Fruit fly (Drosophila melanogaster) whole organism, embryonic: ENCODE results near the gene CG14153.
A peak's percentile ranks its signal among the peaks of the same experiment; 100 is the strongest.

ENCODE experiments used
- Abd-B ChIP-seq: fragments of 200-800 bp; sonication (Bioruptor generic); optimal IDR thresholded peaks from 2 replicates; lab custom pipeline; 2018; ENCODE audit warnings: missing biosample characterization, mild to moderate bottlenecking, missing genetic modification characterization, moderate library complexity
- Asciz ChIP-seq: fragments of 200-800 bp; sonication (Bioruptor generic); optimal IDR thresholded peaks from 2 replicates; lab custom pipeline; 2017; ENCODE audit warnings: missing biosample characterization, mild to moderate bottlenecking, missing genetic modification characterization, missing genetic modification reagents
- Atf6 ChIP-seq: fragments of 200-800 bp; sonication (Bioruptor generic); IDR thresholded peaks from 2 replicates; pipeline ENCODE4 v1.3.6; 2022; ENCODE audit warnings: missing biosample characterization, missing genetic modification characterization
- CG10431 ChIP-seq: fragments of 200-800 bp; sonication (Bioruptor generic); optimal IDR thresholded peaks from 3 replicates; lab custom pipeline; 2018; ENCODE audit warnings: missing biosample characterization, mild to moderate bottlenecking, missing genetic modification characterization
- CG10462 ChIP-seq: fragments of 200-800 bp; sonication (Bioruptor generic); optimal IDR thresholded peaks from 2 replicates; lab custom pipeline; 2016; ENCODE audit warnings: missing biosample characterization, missing genetic modification characterization
- CG10565 ChIP-seq: fragments of 200-800 bp; sonication (Bioruptor generic); optimal IDR thresholded peaks from 3 replicates; lab custom pipeline; 2016; ENCODE audit warnings: missing biosample characterization, mild to moderate bottlenecking, missing genetic modification characterization
- CG11398 ChIP-seq: fragments of 200-800 bp; sonication (Bioruptor generic); optimal IDR thresholded peaks from 2 replicates; lab custom pipeline; 2016; ENCODE audit warnings: missing biosample characterization, missing genetic modification characterization
- CG11504 ChIP-seq: fragments of 200-800 bp; sonication (Bioruptor generic); optimal IDR thresholded peaks from 3 replicates; lab custom pipeline; 2019; ENCODE audit warnings: missing biosample characterization, mild to moderate bottlenecking, missing genetic modification characterization, moderate library complexity
- CG11723 ChIP-seq: fragments of 200-800 bp; sonication (Bioruptor generic); optimal IDR thresholded peaks from 2 replicates; lab custom pipeline; 2017; ENCODE audit warnings: missing biosample characterization, mild to moderate bottlenecking, missing genetic modification characterization
- CG12659 ChIP-seq: fragments of 200-800 bp; sonication (Bioruptor generic); optimal IDR thresholded peaks from 3 replicates; lab custom pipeline; 2017; ENCODE audit warnings: mild to moderate bottlenecking, missing biosample characterization, missing genetic modification reagents, missing genetic modification characterization
- CG12942 ChIP-seq: fragments of 200-800 bp; sonication (Bioruptor generic); optimal IDR thresholded peaks from 3 replicates; lab custom pipeline; 2016; ENCODE audit warnings: missing biosample characterization, missing genetic modification characterization
- CG13296 ChIP-seq: fragments of 200-800 bp; sonication (Bioruptor generic); optimal IDR thresholded peaks from 3 replicates; lab custom pipeline; 2018; ENCODE audit warnings: missing biosample characterization, mild to moderate bottlenecking, missing genetic modification characterization
- CG17802 ChIP-seq: fragments of 200-800 bp; sonication (Bioruptor generic); optimal IDR thresholded peaks from 2 replicates; lab custom pipeline; 2018; ENCODE audit warnings: missing biosample characterization, mild to moderate bottlenecking, missing genetic modification characterization, moderate library complexity
- CG18262 ChIP-seq: fragments of 200-800 bp; optimal IDR thresholded peaks from 3 replicates; lab custom pipeline; 2019; ENCODE audit warnings: missing biosample characterization, mild to moderate bottlenecking, missing genetic modification characterization, moderate library complexity
- CG18599 ChIP-seq: fragments of 200-800 bp; sonication (Bioruptor generic); optimal IDR thresholded peaks from 3 replicates; lab custom pipeline; 2017; ENCODE audit warnings: missing biosample characterization, missing genetic modification characterization, mild to moderate bottlenecking, moderate library complexity, missing genetic modification reagents
- CG2712 ChIP-seq: fragments of 200-800 bp; optimal IDR thresholded peaks from 3 replicates; lab custom pipeline; 2019; ENCODE audit warnings: missing biosample characterization, mild to moderate bottlenecking, missing genetic modification characterization, moderate library complexity
- CG4820 ChIP-seq: fragments of 200-800 bp; sonication (Bioruptor generic); optimal IDR thresholded peaks from 3 replicates; lab custom pipeline; 2016; ENCODE audit warnings: missing biosample characterization, missing genetic modification characterization
- CG7963 ChIP-seq: fragments of 200-800 bp; sonication (Bioruptor generic); IDR thresholded peaks from 3 replicates; pipeline ENCODE4 v1.3.6; 2022; ENCODE audit warnings: missing biosample characterization, missing genetic modification characterization; ENCODE audit not compliant: partially characterized antibody
- CG9932 ChIP-seq: fragments of 200-800 bp; sonication (Bioruptor generic); IDR thresholded peaks from 2 replicates; pipeline ENCODE4 v1.3.6; 2022; ENCODE audit warnings: missing biosample characterization, missing genetic modification characterization
- Dek ChIP-seq: fragments of 200-800 bp; sonication (Bioruptor generic); optimal IDR thresholded peaks from 3 replicates; lab custom pipeline; 2019; ENCODE audit warnings: missing biosample characterization, mild to moderate bottlenecking, missing genetic modification characterization, moderate library complexity
- Fer1 ChIP-seq: fragments of 200-800 bp; sonication (Bioruptor generic); optimal IDR thresholded peaks from 2 replicates; lab custom pipeline; 2017; ENCODE audit warnings: missing biosample characterization, mild to moderate bottlenecking, missing genetic modification characterization
- H15 ChIP-seq: fragments of 200-800 bp; sonication (Bioruptor generic); IDR thresholded peaks from 3 replicates; pipeline ENCODE4 v1.3.6; 2022; ENCODE audit warnings: missing biosample characterization, missing genetic modification characterization
- Hmr ChIP-seq: fragments of 200-800 bp; sonication (Bioruptor generic); optimal IDR thresholded peaks from 3 replicates; lab custom pipeline; 2017; ENCODE audit warnings: mild to moderate bottlenecking, missing biosample characterization, missing genetic modification reagents, missing genetic modification characterization
- Hr39 ChIP-seq: fragments of >200 bp; optimal IDR thresholded peaks from 2 replicates; lab custom pipeline; 2017
- Jarid2 ChIP-seq: fragments of 200-800 bp; sonication (Bioruptor generic); optimal IDR thresholded peaks from 3 replicates; lab custom pipeline; 2017; ENCODE audit warnings: mild to moderate bottlenecking, missing biosample characterization, missing genetic modification reagents, missing genetic modification characterization
- Lim3 ChIP-seq: fragments of 200-800 bp; sonication (Bioruptor generic); IDR thresholded peaks from 2 replicates; pipeline ENCODE4 v1.3.6; 2022; ENCODE audit warnings: missing biosample characterization, missing genetic modification characterization
- Neu2 ChIP-seq: fragments of 200-800 bp; sonication (Bioruptor generic); optimal IDR thresholded peaks from 3 replicates; lab custom pipeline; 2016; ENCODE audit warnings: missing biosample characterization, missing genetic modification characterization, borderline replicate concordance
- Nf-YA ChIP-seq: fragments of 200-800 bp; sonication (Bioruptor generic); IDR thresholded peaks from 2 replicates; pipeline ENCODE4 v1.3.6; 2022; ENCODE audit warnings: missing biosample characterization, missing genetic modification characterization
- Optix ChIP-seq: fragments of 200-800 bp; sonication (Bioruptor generic); IDR thresholded peaks from 3 replicates; pipeline ENCODE4 v1.3.6; 2022; ENCODE audit warnings: missing biosample characterization, missing genetic modification characterization
- Poxn ChIP-seq: fragments of 200-800 bp; sonication (Bioruptor generic); IDR thresholded peaks from 2 replicates; pipeline ENCODE4 v1.3.6; 2022; ENCODE audit warnings: missing biosample characterization, missing genetic modification characterization
- cad ChIP-seq: fragments of >200 bp; optimal IDR thresholded peaks from 2 replicates; lab custom pipeline; 2017; ENCODE audit warnings: missing biosample characterization, missing genetic modification characterization
- dan ChIP-seq: fragments of 200-800 bp; sonication (Bioruptor generic); IDR thresholded peaks from 2 replicates; pipeline ENCODE4 v1.3.6; 2022; ENCODE audit warnings: missing biosample characterization, missing genetic modification characterization
- disco-r ChIP-seq: fragments of 200-800 bp; sonication (Bioruptor generic); optimal IDR thresholded peaks from 2 replicates; lab custom pipeline; 2016; ENCODE audit warnings: missing biosample characterization, missing genetic modification characterization
- ewg ChIP-seq: fragments of 200-800 bp; sonication (Bioruptor generic); optimal IDR thresholded peaks from 3 replicates; lab custom pipeline; 2017; ENCODE audit warnings: mild to moderate bottlenecking, missing biosample characterization, missing genetic modification reagents, missing genetic modification characterization
- exex ChIP-seq: fragments of 200-800 bp; sonication (Bioruptor generic); optimal IDR thresholded peaks from 4 replicates; lab custom pipeline; 2018; ENCODE audit warnings: missing biosample characterization, mild to moderate bottlenecking, missing genetic modification characterization, moderate library complexity
- ftz-f1 ChIP-seq: fragments of 200-800 bp; sonication (Bioruptor generic); optimal IDR thresholded peaks from 2 replicates; lab custom pipeline; 2016; ENCODE audit warnings: missing biosample characterization, missing genetic modification characterization
- h ChIP-seq: fragments of >200 bp; optimal IDR thresholded peaks from 2 replicates; lab custom pipeline; 2017
- hkb ChIP-seq, 2 experiments: fragments of 200-800 bp in 1 of 2; fragments of >200 bp in 1 of 2; sonication (Bioruptor generic) in 1 of 2; IDR thresholded peaks in 1 of 2; optimal IDR thresholded peaks in 1 of 2; 2 replicates each; pipeline versions ENCODE4 v1.3.6 to Lab custom; 2017 to 2022; ENCODE audit warnings: missing biosample characterization in 1 of 2, missing genetic modification characterization in 1 of 2
- lbe ChIP-seq: fragments of 200-800 bp; sonication (Bioruptor generic); optimal IDR thresholded peaks from 2 replicates; lab custom pipeline; 2016; ENCODE audit warnings: missing biosample characterization, mild to moderate bottlenecking, missing genetic modification characterization
- lola ChIP-seq, 3 experiments: fragments of >200 bp in 2 of 3; fragments of 200-800 bp in 1 of 3; sonication (Bioruptor generic) in 1 of 3; optimal IDR thresholded peaks; 2 replicates each; lab custom pipeline; 2017 to 2019; ENCODE audit warnings: missing biosample characterization in 3 of 3, missing genetic modification characterization in 3 of 3, mild to moderate bottlenecking in 1 of 3, moderate library complexity in 1 of 3
- nerfin-1 ChIP-seq: fragments of 200-800 bp; sonication (Bioruptor generic); optimal IDR thresholded peaks from 3 replicates; lab custom pipeline; 2019; ENCODE audit warnings: missing biosample characterization, mild to moderate bottlenecking, missing genetic modification characterization, moderate library complexity
- oc ChIP-seq: fragments of 200-800 bp; sonication (Bioruptor generic); optimal IDR thresholded peaks from 2 replicates; lab custom pipeline; 2018; ENCODE audit warnings: missing biosample characterization, mild to moderate bottlenecking, missing genetic modification characterization, moderate library complexity
- prd ChIP-seq, 3 experiments: fragments of >200 bp in 2 of 3; fragments of 200-800 bp in 1 of 3; sonication (Bioruptor generic) in 1 of 3; optimal IDR thresholded peaks in 2 of 3; IDR thresholded peaks in 1 of 3; 2 replicates in 2 of 3; 3 replicates in 1 of 3; pipeline versions ENCODE4 v1.3.6 to Lab custom; 2017 to 2022; ENCODE audit warnings: missing biosample characterization in 1 of 3, missing genetic modification characterization in 1 of 3
- run ChIP-seq: fragments of 200-800 bp; sonication (Bioruptor generic); optimal IDR thresholded peaks from 3 replicates; lab custom pipeline; 2018; ENCODE audit warnings: missing biosample characterization, mild to moderate bottlenecking, missing genetic modification characterization
- salm ChIP-seq: fragments of 200-800 bp; sonication (Bioruptor generic); optimal IDR thresholded peaks from 2 replicates; lab custom pipeline; 2018; ENCODE audit warnings: missing biosample characterization, mild to moderate bottlenecking, missing genetic modification characterization
- sisA ChIP-seq: fragments of 200-800 bp; sonication (Bioruptor generic); IDR thresholded peaks from 2 replicates; pipeline ENCODE4 v1.3.6; 2022; ENCODE audit warnings: missing biosample characterization, missing genetic modification characterization
- sqz ChIP-seq: fragments of 200-800 bp; sonication (Bioruptor generic); optimal IDR thresholded peaks from 3 replicates; lab custom pipeline; 2018; ENCODE audit warnings: missing biosample characterization, mild to moderate bottlenecking, missing genetic modification characterization
- stwl ChIP-seq: fragments of 200-800 bp; sonication (Bioruptor generic); optimal IDR thresholded peaks from 3 replicates; lab custom pipeline; 2018; ENCODE audit warnings: missing biosample characterization, mild to moderate bottlenecking, missing genetic modification characterization, moderate library complexity
- zen ChIP-seq: fragments of 200-800 bp; sonication (Bioruptor generic); optimal IDR thresholded peaks from 3 replicates; lab custom pipeline; 2018; ENCODE audit warnings: missing biosample characterization, mild to moderate bottlenecking, missing genetic modification characterization, moderate library complexity
- zf30C ChIP-seq: fragments of 200-800 bp; sonication (Bioruptor generic); optimal IDR thresholded peaks from 3 replicates; lab custom pipeline; 2018; ENCODE audit warnings: missing biosample characterization, mild to moderate bottlenecking, missing genetic modification characterization

Gene CG14153

DNA sequence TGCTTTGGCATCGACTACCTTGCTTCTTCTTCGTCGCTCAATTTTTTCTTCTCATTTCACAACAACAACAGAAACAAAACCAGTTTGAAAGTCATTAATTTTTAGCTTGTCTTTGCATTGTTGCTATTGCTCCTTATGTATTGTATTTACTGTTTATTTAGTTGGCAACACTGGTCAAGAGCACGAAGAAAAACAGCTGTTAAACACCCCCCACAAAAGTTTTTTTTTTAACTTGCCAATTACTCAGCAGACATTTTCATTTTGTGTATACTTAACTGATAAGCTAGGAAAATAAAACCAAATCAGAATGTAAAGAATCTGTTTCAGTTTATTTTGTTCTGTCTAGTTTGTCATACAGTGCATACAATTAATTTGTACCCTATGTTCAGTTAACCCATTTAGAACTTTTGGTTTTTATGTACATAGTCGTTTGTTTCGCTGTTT lies 36.4 kb downstream of the CG14153 start (continued):
- peak; percentile 55 for TF ChIP-seq Hmr (GFP tag; lab: Kevin White, UChicago)
- no peak for TF ChIP-seq disco-r (GFP tag; lab: Kevin White, UChicago)
- no peak for TF ChIP-seq CG10462 (GFP tag; lab: Kevin White, UChicago)
- TF ChIP-seq CG17802 (tag; lab: Kevin White, UChicago): no peak
- no peak for TF ChIP-seq CG2712 (tag; lab: Kevin White, UChicago)
- TF ChIP-seq CG10565 (GFP tag; lab: Kevin White, UChicago): no peak
- no peak for TF ChIP-seq Neu2
- TF ChIP-seq h: no peak
- TF ChIP-seq hkb (optimal IDR thresholded peaks at IDR 0.05; lab: Kevin White, UChicago): no peak
- TF ChIP-seq hkb (GFP tag; IDR thresholded peaks at IDR 0.05; lab: Robert Waterston, UW): no peak
- TF ChIP-seq sisA (GFP tag; lab: Robert Waterston, UW): no peak
- TF ChIP-seq Lim3 (GFP tag; lab: Robert Waterston, UW): no peak
- TF ChIP-seq zf30C (GFP tag; lab: Kevin White, UChicago): no peak
- TF ChIP-seq Asciz (GFP tag; lab: Kevin White, UChicago): no peak
- no peak for TF ChIP-seq run (tag; lab: Kevin White, UChicago)
- no peak for TF ChIP-seq CG12942
- no peak; the same call in 1 of the 2 replicates for TF ChIP-seq Atf6 (GFP tag; lab: Robert Waterston, UW)
- peak; percentile 45 for TF ChIP-seq CG18599 (GFP tag; lab: Kevin White, UChicago)
- no peak for TF ChIP-seq stwl (tag; lab: Kevin White, UChicago)
- no peak for TF ChIP-seq Nf-YA
- no peak for TF ChIP-seq lbe (GFP tag; lab: Kevin White, UChicago)
- no peak for TF ChIP-seq Optix (GFP tag; lab: Robert Waterston, UW)
- no peak for TF ChIP-seq Poxn (GFP tag; lab: Robert Waterston, UW)
- TF ChIP-seq cad (GFP tag; lab: Kevin White, UChicago): no peak
- TF ChIP-seq nerfin-1 (tag; lab: Kevin White, UChicago): peak; percentile 0
- TF ChIP-seq dan: no peak
- peak; percentile 50 for TF ChIP-seq CG12659
- no peak for TF ChIP-seq prd (optimal IDR thresholded peaks at IDR 0.05; lab: Kevin White, UChicago)
- 0 out of 3 replicates have a peak, but pooled peaks have one; percentile 12 for TF ChIP-seq prd (GFP tag; IDR thresholded peaks at IDR 0.05; lab: Robert Waterston, UW)
- peak; percentile 60 for TF ChIP-seq CG13296 (GFP tag; lab: Kevin White, UChicago)
- peak; percentile 13 for TF ChIP-seq CG18262 (tag; lab: Kevin White, UChicago)
- TF ChIP-seq H15 (GFP tag; lab: Robert Waterston, UW): no peak
- TF ChIP-seq salm: peak; percentile 21
- no peak for TF ChIP-seq CG11398
- TF ChIP-seq Abd-B (GFP tag; lab: Kevin White, UChicago): no peak
- TF ChIP-seq lola (GFP tag; optimal IDR thresholded peaks at IDR 0.05; lab: Kevin White, UChicago): no peak
- no peak for TF ChIP-seq Jarid2 (GFP tag; lab: Kevin White, UChicago)
- TF ChIP-seq sqz: peak; percentile 47
- TF ChIP-seq CG11504 (tag; lab: Kevin White, UChicago): peak; percentile 18
- no peak for TF ChIP-seq CG9932
- no peak for TF ChIP-seq ewg (GFP tag; lab: Kevin White, UChicago)
- TF ChIP-seq CG4820: no peak
- no peak for TF ChIP-seq CG11723 (GFP tag; lab: Kevin White, UChicago)
- TF ChIP-seq Dek: peak; percentile 9
- TF ChIP-seq Fer1 (GFP tag; lab: Kevin White, UChicago): peak; percentile 64
- TF ChIP-seq oc: peak; percentile 25
- no peak for TF ChIP-seq CG10431 (GFP tag; lab: Kevin White, UChicago)
- TF ChIP-seq ftz-f1 (GFP tag; lab: Kevin White, UChicago): no peak
- no peak for TF ChIP-seq exex
- no peak for TF ChIP-seq CG7963 (GFP tag; lab: Robert Waterston, UW)
- TF ChIP-seq zen: no peak
- TF ChIP-seq Hr39 (lab: Kevin White, UChicago): no peak
